Fruit fly (Drosophila melanogaster) whole organism, embryonic: ENCODE results near the gene CG9117.

Experiments used
- Ada2b ChIP-seq: fragments of 200-800 bp; sonication (Bioruptor generic); IDR thresholded peaks from 2 replicates; pipeline ENCODE4 v1.3.6; 2022; ENCODE audit warnings: missing biosample characterization, missing genetic modification characterization
- Adf1 ChIP-seq: fragments of 200-800 bp; sonication (Bioruptor generic); IDR thresholded peaks from 2 replicates; pipeline ENCODE4 v1.3.6; 2022; ENCODE audit warnings: missing biosample characterization, missing genetic modification characterization
- Atf6 ChIP-seq: fragments of 200-800 bp; sonication (Bioruptor generic); IDR thresholded peaks from 2 replicates; pipeline ENCODE4 v1.3.6; 2022; ENCODE audit warnings: missing biosample characterization, missing genetic modification characterization
- CG10209 ChIP-seq: fragments of 200-800 bp; sonication (Bioruptor generic); optimal IDR thresholded peaks from 3 replicates; lab custom pipeline; 2017; ENCODE audit warnings: missing biosample characterization, mild to moderate bottlenecking, missing genetic modification characterization, missing genetic modification reagents
- CG10543 ChIP-seq: fragments of 200-800 bp; sonication (Bioruptor generic); optimal IDR thresholded peaks from 3 replicates; lab custom pipeline; 2017; ENCODE audit warnings: missing biosample characterization, mild to moderate bottlenecking, missing genetic modification characterization, moderate library complexity
- CG11456 ChIP-seq: fragments of 200-800 bp; sonication (Bioruptor generic); IDR thresholded peaks from 3 replicates; pipeline ENCODE4 v1.3.6; 2022; ENCODE audit warnings: missing biosample characterization, missing genetic modification characterization
- CG16863 ChIP-seq: fragments of 200-800 bp; sonication (Bioruptor generic); optimal IDR thresholded peaks from 3 replicates; lab custom pipeline; 2016; ENCODE audit warnings: missing biosample characterization, missing genetic modification characterization
- CG17361 ChIP-seq: fragments of 200-800 bp; sonication (Bioruptor generic); IDR thresholded peaks from 3 replicates; pipeline ENCODE4 v1.3.6; 2022; ENCODE audit warnings: missing biosample characterization, missing genetic modification characterization
- CG18599 ChIP-seq: fragments of 200-800 bp; sonication (Bioruptor generic); optimal IDR thresholded peaks from 3 replicates; lab custom pipeline; 2017; ENCODE audit warnings: missing biosample characterization, missing genetic modification characterization, mild to moderate bottlenecking, moderate library complexity, missing genetic modification reagents
- CG31224 ChIP-seq: fragments of 200-800 bp; sonication (Bioruptor generic); IDR thresholded peaks from 2 replicates; pipeline ENCODE4 v1.3.6; 2022; ENCODE audit warnings: missing biosample characterization, missing genetic modification characterization
- CG33213 ChIP-seq: fragments of 200-800 bp; sonication (Bioruptor generic); optimal IDR thresholded peaks from 3 replicates; lab custom pipeline; 2016; ENCODE audit warnings: missing biosample characterization, missing genetic modification characterization
- CG34376 ChIP-seq: fragments of 200-800 bp; sonication (Bioruptor generic); optimal IDR thresholded peaks from 2 replicates; lab custom pipeline; 2018; ENCODE audit warnings: missing biosample characterization, mild to moderate bottlenecking, missing genetic modification characterization
- CG4328 ChIP-seq: fragments of 200-800 bp; sonication (Bioruptor generic); optimal IDR thresholded peaks from 3 replicates; lab custom pipeline; 2017; ENCODE audit warnings: missing biosample characterization, missing genetic modification reagents, missing genetic modification characterization
- CG4854 ChIP-seq: fragments of 200-800 bp; sonication (Bioruptor generic); optimal IDR thresholded peaks from 2 replicates; lab custom pipeline; 2016; ENCODE audit warnings: missing biosample characterization, missing genetic modification characterization, inconsistent platforms
- CG7271 ChIP-seq: fragments of 200-800 bp; sonication (Bioruptor generic); optimal IDR thresholded peaks from 2 replicates; lab custom pipeline; 2018; ENCODE audit warnings: missing biosample characterization, mild to moderate bottlenecking, missing genetic modification characterization, moderate library complexity
- CG7786 ChIP-seq: fragments of 200-800 bp; sonication (Bioruptor generic); optimal IDR thresholded peaks from 2 replicates; lab custom pipeline; 2016; ENCODE audit warnings: missing biosample characterization, missing genetic modification characterization
- CG8765 ChIP-seq: fragments of 200-800 bp; sonication (Bioruptor generic); IDR thresholded peaks from 2 replicates; pipeline ENCODE4 v1.3.6; 2022; ENCODE audit warnings: missing biosample characterization, missing genetic modification characterization
- CoRest ChIP-seq: fragments of 200-800 bp; sonication (Bioruptor generic); optimal IDR thresholded peaks from 3 replicates; lab custom pipeline; 2018; ENCODE audit warnings: missing biosample characterization, mild to moderate bottlenecking, missing genetic modification characterization, moderate library complexity
- D19A ChIP-seq: fragments of 200-800 bp; optimal IDR thresholded peaks from 3 replicates; lab custom pipeline; 2019; ENCODE audit warnings: missing biosample characterization, mild to moderate bottlenecking, missing genetic modification characterization, moderate library complexity
- Fer2 ChIP-seq: fragments of 200-800 bp; sonication (Bioruptor generic); optimal IDR thresholded peaks from 2 replicates; lab custom pipeline; 2018; ENCODE audit warnings: missing biosample characterization, mild to moderate bottlenecking, missing genetic modification characterization, moderate library complexity
- GATAe ChIP-seq: fragments of 200-800 bp; sonication (Bioruptor generic); conservative IDR thresholded peaks from 2 replicates; pipeline ENCODE4 v1.3.6; 2022; ENCODE audit warnings: missing biosample characterization, missing genetic modification characterization
- Hey ChIP-seq: fragments of 200-800 bp; sonication (Bioruptor generic); optimal IDR thresholded peaks from 3 replicates; lab custom pipeline; 2018; ENCODE audit warnings: missing biosample characterization, mild to moderate bottlenecking, missing genetic modification characterization
- Lim3 ChIP-seq: fragments of 200-800 bp; sonication (Bioruptor generic); IDR thresholded peaks from 2 replicates; pipeline ENCODE4 v1.3.6; 2022; ENCODE audit warnings: missing biosample characterization, missing genetic modification characterization
- MTF-1 ChIP-seq: fragments of 200-800 bp; sonication (Bioruptor generic); optimal IDR thresholded peaks from 2 replicates; lab custom pipeline; 2018; ENCODE audit warnings: missing biosample characterization, mild to moderate bottlenecking, missing genetic modification characterization, borderline replicate concordance
- Med ChIP-seq: fragments of 200-800 bp; sonication (Bioruptor generic); peaks from one replicate; lab custom pipeline; 2016; ENCODE audit warnings: missing biosample characterization, missing genetic modification characterization, mild to moderate bottlenecking, inconsistent platforms, moderate library complexity
- Nf-YA ChIP-seq: fragments of 200-800 bp; sonication (Bioruptor generic); IDR thresholded peaks from 2 replicates; pipeline ENCODE4 v1.3.6; 2022; ENCODE audit warnings: missing biosample characterization, missing genetic modification characterization
- Usf ChIP-seq: fragments of 200-800 bp; sonication (Bioruptor generic); optimal IDR thresholded peaks from 2 replicates; lab custom pipeline; 2017; ENCODE audit warnings: missing genotype, missing biosample characterization, missing genetic modification characterization
- az2 ChIP-seq: fragments of 200-800 bp; sonication (Bioruptor generic); optimal IDR thresholded peaks from 3 replicates; lab custom pipeline; 2016; ENCODE audit warnings: missing biosample characterization, missing genetic modification characterization
- bcd ChIP-seq: fragments of 200-800 bp; sonication (Bioruptor generic); optimal IDR thresholded peaks from 2 replicates; lab custom pipeline; 2017; ENCODE audit warnings: missing biosample characterization, mild to moderate bottlenecking, missing genetic modification characterization
- cato ChIP-seq: fragments of 200-800 bp; sonication (Bioruptor generic); optimal IDR thresholded peaks from 2 replicates; lab custom pipeline; 2016; ENCODE audit warnings: missing biosample characterization, missing genetic modification characterization, borderline replicate concordance
- cwo ChIP-seq: fragments of 200-800 bp; sonication (Bioruptor generic); optimal IDR thresholded peaks from 3 replicates; lab custom pipeline; 2017; ENCODE audit warnings: missing biosample characterization, missing genetic modification characterization, mild to moderate bottlenecking, moderate library complexity, missing genetic modification reagents
- exex ChIP-seq: fragments of 200-800 bp; sonication (Bioruptor generic); optimal IDR thresholded peaks from 4 replicates; lab custom pipeline; 2018; ENCODE audit warnings: missing biosample characterization, mild to moderate bottlenecking, missing genetic modification characterization, moderate library complexity
- hbn ChIP-seq: fragments of 200-800 bp; sonication (Bioruptor generic); IDR thresholded peaks from 2 replicates; pipeline ENCODE4 v1.3.6; 2022; ENCODE audit warnings: missing biosample characterization, missing genetic modification characterization; ENCODE audit not compliant: partially characterized antibody
- pho ChIP-seq: fragments of 200-800 bp; sonication (Bioruptor generic); optimal IDR thresholded peaks from 2 replicates; lab custom pipeline; 2016; ENCODE audit warnings: missing biosample characterization, missing genetic modification characterization
- psq ChIP-seq: fragments of 200-800 bp; sonication (Bioruptor generic); optimal IDR thresholded peaks from 2 replicates; lab custom pipeline; 2017; ENCODE audit warnings: missing biosample characterization, missing genetic modification characterization
- repo ChIP-seq: fragments of 200-800 bp; sonication (Bioruptor generic); optimal IDR thresholded peaks from 2 replicates; lab custom pipeline; 2016; ENCODE audit warnings: missing biosample characterization, missing genetic modification characterization
- slou ChIP-seq: fragments of 200-800 bp; sonication (Bioruptor generic); optimal IDR thresholded peaks from 3 replicates; lab custom pipeline; 2016; ENCODE audit warnings: missing biosample characterization, missing genetic modification characterization
- sqz ChIP-seq: fragments of 200-800 bp; sonication (Bioruptor generic); optimal IDR thresholded peaks from 3 replicates; lab custom pipeline; 2018; ENCODE audit warnings: missing biosample characterization, mild to moderate bottlenecking, missing genetic modification characterization
- stwl ChIP-seq: fragments of 200-800 bp; sonication (Bioruptor generic); optimal IDR thresholded peaks from 3 replicates; lab custom pipeline; 2018; ENCODE audit warnings: missing biosample characterization, mild to moderate bottlenecking, missing genetic modification characterization, moderate library complexity
- unc-4 ChIP-seq: fragments of 200-800 bp; sonication (Bioruptor generic); IDR thresholded peaks from 2 replicates; pipeline ENCODE4 v1.3.6; 2022; ENCODE audit warnings: missing biosample characterization, missing genetic modification characterization; ENCODE audit not compliant: partially characterized antibody

CG9117 gene

dm6 chr2L:6084694-6085093 lies 47.0 kb upstream of the CG9117 start (continued):
- TF ChIP-seq exex (tag; lab: Kevin White, UChicago) (peak; percentile 91), MTF-1 (GFP tag; lab: Kevin White, UChicago) (peak; percentile 38), cato (GFP tag; lab: Kevin White, UChicago) (no peak), Nf-YA (GFP tag; lab: Robert Waterston, UW) (no peak), Lim3 (GFP tag; lab: Robert Waterston, UW) (no peak), CG34376 (GFP tag; lab: Kevin White, UChicago) (peak; percentile 63), Atf6 (GFP tag; lab: Robert Waterston, UW) (no peak), CG4328 (GFP tag; lab: Kevin White, UChicago) (no peak), repo (GFP tag; lab: Kevin White, UChicago) (no peak), slou (no peak), Hey (tag; lab: Kevin White, UChicago) (peak; percentile 7), Usf (GFP tag; lab: Kevin White, UChicago) (no peak), Adf1 (GFP tag; lab: Robert Waterston, UW) (peak; percentile 26; the same call in 1 of the 2 replicates), psq (GFP tag; lab: Kevin White, UChicago) (no peak), CG8765 (GFP tag; lab: Robert Waterston, UW) (no peak), hbn (GFP tag; lab: Robert Waterston, UW) (no peak), CG16863 (GFP tag; lab: Kevin White, UChicago) (no peak), D19A (tag; lab: Kevin White, UChicago) (no peak), CG7786 (no peak), GATAe (peak; percentile 51; the same call in 1 of the 2 replicates), CG4854 (GFP tag; lab: Kevin White, UChicago) (no peak), pho (no peak), CG18599 (GFP tag; lab: Kevin White, UChicago) (peak; percentile 19), cwo (GFP tag; lab: Kevin White, UChicago) (peak; percentile 67), az2 (GFP tag; lab: Kevin White, UChicago) (no peak), stwl (no peak), CG7271 (tag; lab: Kevin White, UChicago) (no peak), CoRest (no peak), CG10543 (GFP tag; lab: Kevin White, UChicago) (peak; percentile 9), bcd (GFP tag; lab: Kevin White, UChicago) (no peak), CG10209 (GFP tag; lab: Kevin White, UChicago) (no peak), CG31224 (GFP tag; lab: Robert Waterston, UW) (no peak), Fer2 (tag; lab: Kevin White, UChicago) (no peak), Med (GFP tag; lab: Kevin White, UChicago) (peak; percentile 63), sqz (GFP tag; lab: Kevin White, UChicago) (no peak), CG17361 (GFP tag; lab: Robert Waterston, UW) (no peak), unc-4 (no peak), CG33213 (GFP tag; lab: Kevin White, UChicago) (no peak), CG11456 (GFP tag; lab: Robert Waterston, UW) (no peak), Ada2b (no peak)
